Worm (Caenorhabditis elegans): ENCODE measurements around the gene mip-1.

- no peak for TF ChIP-seq nhr-28 (tag; optimal IDR thresholded peaks at IDR 0.05)
- TF ChIP-seq lin-13 (tag; optimal IDR thresholded peaks at IDR 0.05): no peak
- TF ChIP-seq M03D4.4 (tag; optimal IDR thresholded peaks at IDR 0.05): no peak
These were observed 24.4 kb downstream of the mip-1 start, which contains the start of gene F26A1.4 for ce11 chrIII:4817240-4817639.

All from whole organism, mixed stage, embryonic.